Worm (Caenorhabditis elegans) whole organism, young adult: ENCODE measurements around the gene T25E4.1.

Source experiments
- B0261.1 ChIP-seq: sonication (generic microtip); optimal IDR thresholded peaks from 2 replicates; lab custom pipeline; 2016; ENCODE audit warnings: mild to moderate bottlenecking, missing genetic modification characterization, moderate library complexity, missing compliant biosample characterization
- B0336.3 ChIP-seq: fragments of 200-800 bp; sonication (Bioruptor generic); IDR thresholded peaks from 2 replicates; pipeline ENCODE4 v1.3.6; 2022; ENCODE audit warnings: missing genetic modification characterization, missing compliant biosample characterization
- D2030.7 ChIP-seq: fragments of 200-800 bp; sonication (Bioruptor generic); IDR thresholded peaks from 2 replicates; pipeline ENCODE4 v1.3.6; 2022; ENCODE audit warnings: missing genetic modification reagents, missing genetic modification characterization, missing compliant biosample characterization
- F10E7.11 ChIP-seq: sonication (generic microtip); optimal IDR thresholded peaks from 2 replicates; lab custom pipeline; 2017; ENCODE audit warnings: mild to moderate bottlenecking, missing genetic modification characterization, moderate library complexity, missing compliant biosample characterization
- F23B12.7 ChIP-seq: sonication (generic microtip); optimal IDR thresholded peaks from 2 replicates; lab custom pipeline; 2017; ENCODE audit warnings: missing genetic modification characterization, mild to moderate bottlenecking, missing compliant biosample characterization, antibody characterized with exemption, moderate library complexity; ENCODE audit not compliant: insufficient read depth
- F33H1.4 ChIP-seq: fragments of 200-800 bp; sonication (Bioruptor generic); IDR thresholded peaks from 2 replicates; pipeline ENCODE4 v1.3.6; 2022; ENCODE audit warnings: missing genetic modification reagents, missing genetic modification characterization, missing compliant biosample characterization
- T26A5.8 ChIP-seq: sonication (generic microtip); optimal IDR thresholded peaks from 2 replicates; lab custom pipeline; 2016; ENCODE audit warnings: missing genetic modification characterization, missing compliant biosample characterization
- Y53G8AR.9 ChIP-seq: fragments of 200-800 bp; sonication (Bioruptor generic); conservative IDR thresholded peaks from 2 replicates; pipeline ENCODE4 v1.3.6; 2022; ENCODE audit warnings: missing genetic modification reagents, missing genetic modification characterization, missing compliant biosample characterization
- Y56A3A.18 ChIP-seq: fragments of 200-800 bp; sonication (Bioruptor generic); IDR thresholded peaks from 2 replicates; pipeline ENCODE4 v1.3.6; 2022; ENCODE audit warnings: missing genetic modification reagents, missing genetic modification characterization, missing compliant biosample characterization
- Y79H2A.3 ChIP-seq: fragments of 200-800 bp; sonication (Bioruptor generic); conservative IDR thresholded peaks from 2 replicates; pipeline ENCODE4 v1.3.6; 2022; ENCODE audit warnings: missing genetic modification reagents, missing genetic modification characterization, missing compliant biosample characterization
- Y95B8A.8 ChIP-seq: fragments of 200-800 bp; sonication (Bioruptor generic); IDR thresholded peaks from 2 replicates; pipeline ENCODE4 v1.3.6; 2022; ENCODE audit warnings: missing genetic modification reagents, missing genetic modification characterization, missing compliant biosample characterization
- ZK185.1 ChIP-seq: sonication (generic microtip); optimal IDR thresholded peaks from 2 replicates; lab custom pipeline; 2016; ENCODE audit warnings: mild to moderate bottlenecking, missing genetic modification characterization, missing compliant biosample characterization; ENCODE audit not compliant: poor library complexity, severe bottlenecking
- ama-1 ChIP-seq, 3 experiments: fragments of 150-350 bp in 1 of 3; sonication (generic microtip) in 2 of 3; optimal IDR thresholded peaks; 2 replicates each; lab custom pipeline; 2014 to 2018; ENCODE audit warnings: missing biosample characterization in 2 of 3, missing genetic modification characterization in 2 of 3, missing genetic modification reagents in 2 of 3
- aptf-2 ChIP-seq: fragments of 200-800 bp; sonication (Bioruptor generic); conservative IDR thresholded peaks from 2 replicates; pipeline ENCODE4 v1.3.6; 2022; ENCODE audit warnings: missing genetic modification reagents, missing genetic modification characterization, missing compliant biosample characterization
- aptf-3 ChIP-seq: fragments of 200-800 bp; sonication (Bioruptor generic); IDR thresholded peaks from 2 replicates; pipeline ENCODE4 v1.3.6; 2022; ENCODE audit warnings: missing genetic modification characterization, missing compliant biosample characterization
- athp-1 ChIP-seq: sonication (generic microtip); optimal IDR thresholded peaks from 2 replicates; lab custom pipeline; 2017; ENCODE audit warnings: mild to moderate bottlenecking, missing genetic modification characterization, missing compliant biosample characterization
- attf-5 ChIP-seq: fragments of 200-800 bp; sonication (Bioruptor generic); optimal IDR thresholded peaks from 2 replicates; lab custom pipeline; 2018; ENCODE audit warnings: mild to moderate bottlenecking, missing genetic modification characterization, missing compliant biosample characterization
- attf-6 ChIP-seq: fragments of 200-800 bp; sonication (Bioruptor generic); IDR thresholded peaks from 2 replicates; pipeline ENCODE4 v1.3.6; 2022; ENCODE audit warnings: missing genetic modification reagents, missing genetic modification characterization, missing compliant biosample characterization
- ceh-40 ChIP-seq: fragments of 200-800 bp; sonication (Bioruptor generic); IDR thresholded peaks from 2 replicates; pipeline ENCODE4 v1.3.6; 2022; ENCODE audit warnings: missing genetic modification characterization, missing compliant biosample characterization
- ceh-58 ChIP-seq: fragments of 200-800 bp; sonication (Bioruptor generic); IDR thresholded peaks from 2 replicates; pipeline ENCODE4 v1.3.6; 2022; ENCODE audit warnings: missing genetic modification characterization, missing compliant biosample characterization
- ceh-79 ChIP-seq: sonication (generic microtip); optimal IDR thresholded peaks from 2 replicates; lab custom pipeline; 2017; ENCODE audit warnings: mild to moderate bottlenecking, missing genetic modification characterization, missing compliant biosample characterization
- egl-18 ChIP-seq: fragments of 200-800 bp; sonication (Bioruptor generic); IDR thresholded peaks from 2 replicates; pipeline ENCODE4 v1.3.6; 2022; ENCODE audit warnings: missing genetic modification reagents, missing genetic modification characterization, missing compliant biosample characterization
- egl-44 ChIP-seq: fragments of 200-800 bp; sonication (Bioruptor generic); IDR thresholded peaks from 2 replicates; pipeline ENCODE4 v1.3.6; 2022; ENCODE audit warnings: missing genetic modification reagents, missing genetic modification characterization, missing compliant biosample characterization
- egrh-3 ChIP-seq: fragments of 200-800 bp; sonication (Bioruptor generic); IDR thresholded peaks from 2 replicates; pipeline ENCODE4 v1.3.6; 2022; ENCODE audit warnings: missing genetic modification reagents, missing genetic modification characterization, missing compliant biosample characterization
- ekl-4 ChIP-seq: fragments of 200-800 bp; sonication (Bioruptor generic); IDR thresholded peaks from 2 replicates; pipeline ENCODE4 v1.3.6; 2022; ENCODE audit warnings: missing genetic modification reagents, missing genetic modification characterization, missing compliant biosample characterization
- ets-4 ChIP-seq: fragments of 200-800 bp; sonication (Bioruptor generic); optimal IDR thresholded peaks from 2 replicates; lab custom pipeline; 2018; ENCODE audit warnings: mild to moderate bottlenecking, missing genetic modification characterization, missing compliant biosample characterization
- fkh-3 ChIP-seq: sonication (generic microtip); optimal IDR thresholded peaks from 2 replicates; lab custom pipeline; 2016; ENCODE audit warnings: mild to moderate bottlenecking, missing genetic modification characterization, missing compliant biosample characterization
- gei-17 ChIP-seq: fragments of 200-800 bp; sonication (Bioruptor generic); optimal IDR thresholded peaks from 2 replicates; lab custom pipeline; 2018; ENCODE audit warnings: mild to moderate bottlenecking, missing genetic modification characterization, missing compliant biosample characterization
- hmg-1.2 ChIP-seq: fragments of 200-800 bp; sonication (Bioruptor generic); IDR thresholded peaks from 2 replicates; pipeline ENCODE4 v1.3.6; 2022; ENCODE audit warnings: missing genetic modification reagents, missing genetic modification characterization, missing compliant biosample characterization
- hrde-1 ChIP-seq: sonication (generic microtip); optimal IDR thresholded peaks from 2 replicates; lab custom pipeline; 2016; ENCODE audit warnings: missing genetic modification characterization, mild to moderate bottlenecking, missing compliant biosample characterization, moderate library complexity, missing genotype, missing genetic modification reagents, borderline replicate concordance
- hsf-1 ChIP-seq: fragments of 200-800 bp; sonication (Bioruptor generic); IDR thresholded peaks from 2 replicates; pipeline ENCODE4 v1.3.6; 2022; ENCODE audit warnings: missing genetic modification reagents, missing genetic modification characterization, missing compliant biosample characterization
- let-526 ChIP-seq: fragments of 200-800 bp; sonication (Bioruptor generic); IDR thresholded peaks from 2 replicates; pipeline ENCODE4 v1.3.6; 2022; ENCODE audit warnings: missing genetic modification reagents, missing genetic modification characterization, missing compliant biosample characterization
- let-607 ChIP-seq, 2 experiments: fragments of 200-800 bp in 1 of 2; sonication (Bioruptor generic) in 1 of 2; sonication (generic microtip) in 1 of 2; optimal IDR thresholded peaks; 2 replicates each; lab custom pipeline; 2016 to 2018; ENCODE audit warnings: mild to moderate bottlenecking in 2 of 2, missing compliant biosample characterization in 2 of 2, missing genetic modification characterization in 2 of 2, moderate library complexity in 2 of 2, missing genotype in 1 of 2
- lin-26 ChIP-seq: fragments of 200-800 bp; sonication (Bioruptor generic); IDR thresholded peaks from 2 replicates; pipeline ENCODE4 v1.3.6; 2022; ENCODE audit warnings: missing genetic modification reagents, missing genetic modification characterization, missing compliant biosample characterization
- lin-40 ChIP-seq: sonication (generic microtip); optimal IDR thresholded peaks from 2 replicates; lab custom pipeline; 2016; ENCODE audit warnings: missing genetic modification characterization, mild to moderate bottlenecking, missing compliant biosample characterization, missing genotype, missing genetic modification reagents
- lin-54 ChIP-seq: fragments of 200-800 bp; sonication (Bioruptor generic); optimal IDR thresholded peaks from 2 replicates; lab custom pipeline; 2018; ENCODE audit warnings: mild to moderate bottlenecking, missing genetic modification characterization, missing compliant biosample characterization
- madf-10 ChIP-seq: sonication (generic microtip); optimal IDR thresholded peaks from 2 replicates; lab custom pipeline; 2016; ENCODE audit warnings: mild to moderate bottlenecking, missing genetic modification characterization, missing compliant biosample characterization
- madf-6 ChIP-seq: fragments of 200-800 bp; sonication (Bioruptor generic); IDR thresholded peaks from 2 replicates; pipeline ENCODE4 v1.3.6; 2022; ENCODE audit warnings: missing genetic modification reagents, missing genetic modification characterization, missing compliant biosample characterization
- mxl-1 ChIP-seq: sonication (generic microtip); optimal IDR thresholded peaks from 2 replicates; lab custom pipeline; 2016; ENCODE audit warnings: missing genetic modification characterization, missing compliant biosample characterization
- nhr-90 ChIP-seq: sonication (generic microtip); optimal IDR thresholded peaks from 2 replicates; lab custom pipeline; 2016; ENCODE audit warnings: missing genotype, mild to moderate bottlenecking, missing genetic modification characterization, missing compliant biosample characterization
- rcor-1 ChIP-seq: fragments of 200-800 bp; sonication (Bioruptor generic); IDR thresholded peaks from 2 replicates; pipeline ENCODE4 v1.3.6; 2022; ENCODE audit warnings: missing genetic modification reagents, missing genetic modification characterization, missing compliant biosample characterization
- rpc-1 ChIP-seq, 2 experiments: fragments of 150-350 bp in 1 of 2; sonication (generic microtip) in 1 of 2; optimal IDR thresholded peaks; 2 replicates each; lab custom pipeline; 2014 to 2018; ENCODE audit warnings: missing biosample characterization in 1 of 2, missing genetic modification characterization in 1 of 2, missing genetic modification reagents in 1 of 2, missing genotype in 1 of 2
- snpc-3.4 ChIP-seq: sonication (generic microtip); optimal IDR thresholded peaks from 2 replicates; lab custom pipeline; 2017; ENCODE audit warnings: missing genetic modification characterization, mild to moderate bottlenecking, missing compliant biosample characterization, antibody characterized with exemption, moderate library complexity, missing genotype, missing genetic modification reagents
- xnd-1 ChIP-seq: sonication (generic microtip); optimal IDR thresholded peaks from 2 replicates; lab custom pipeline; 2016; ENCODE audit warnings: missing genotype, missing genetic modification reagents, missing genetic modification characterization, missing compliant biosample characterization
- zfh-2 ChIP-seq: fragments of 200-800 bp; sonication (Bioruptor generic); conservative IDR thresholded peaks from 2 replicates; pipeline ENCODE4 v1.3.6; 2022; ENCODE audit warnings: missing genetic modification reagents, missing genetic modification characterization, missing compliant biosample characterization
- ztf-18 ChIP-seq: sonication (generic microtip); optimal IDR thresholded peaks from 2 replicates; lab custom pipeline; 2016; ENCODE audit warnings: missing genotype, mild to moderate bottlenecking, missing genetic modification characterization, missing compliant biosample characterization

Gene T25E4.1

DNA sequence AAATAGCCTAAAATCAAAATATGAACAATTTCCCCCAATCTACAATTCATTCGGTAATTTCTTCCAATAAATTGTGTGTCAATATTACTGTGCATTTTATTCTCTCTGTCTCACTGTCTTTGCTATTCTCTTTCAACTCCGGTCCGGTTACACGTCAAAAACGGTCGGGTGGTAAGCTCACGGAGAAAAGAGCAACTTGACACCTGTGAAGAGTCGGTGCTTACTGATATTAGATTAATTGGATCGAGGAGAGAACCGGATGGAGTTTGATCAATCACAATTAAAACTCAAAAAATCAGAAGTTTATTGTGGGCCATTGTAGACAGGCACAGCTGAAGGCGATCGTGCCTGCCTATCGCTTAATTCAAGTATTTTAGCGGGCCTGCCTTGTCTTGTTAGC lies 3.2 kb upstream of the T25E4.1 start (continued):
- peak; percentile 81; the same call in 1 of the 2 replicates for TF ChIP-seq Y53G8AR.9 (GFP tag; lab: Robert Waterston, UW)
- no peak for TF ChIP-seq hrde-1 (tag; lab: Kevin White, UChicago)
- TF ChIP-seq Y79H2A.3 (GFP tag; lab: Robert Waterston, UW): no peak
- TF ChIP-seq ekl-4: peak; percentile 73; the same call in 1 of the 2 replicates
- TF ChIP-seq rcor-1 (GFP tag; lab: Robert Waterston, UW): no peak
- no peak for TF ChIP-seq ceh-40 (GFP tag; lab: Robert Waterston, UW)
- no peak for TF ChIP-seq aptf-3
- TF ChIP-seq let-526 (GFP tag; lab: Robert Waterston, UW): no peak
- TF ChIP-seq hsf-1 (GFP tag; lab: Robert Waterston, UW): no peak
- TF ChIP-seq fkh-3: peak; percentile 41
- TF ChIP-seq lin-54 (GFP tag; lab: Kevin White, UChicago): peak; percentile 6
- TF ChIP-seq mxl-1 (tag; lab: Kevin White, UChicago): no peak
- TF ChIP-seq lin-40 (tag; lab: Kevin White, UChicago): no peak
- TF ChIP-seq madf-6 (GFP tag; lab: Robert Waterston, UW): peak; percentile 33
- no peak for TF ChIP-seq rpc-1 (optimal IDR thresholded peaks at IDR 0.05; lab: Kevin White, UChicago)
- no peak for TF ChIP-seq rpc-1 (tag; optimal IDR thresholded peaks at IDR 0.05; lab: Kevin White, UChicago)
- TF ChIP-seq egl-18 (GFP tag; lab: Robert Waterston, UW): no peak
- TF ChIP-seq D2030.7: no peak
- TF ChIP-seq Y56A3A.18 (GFP tag; lab: Robert Waterston, UW): peak; percentile 78; the same call in 1 of the 2 replicates
- no peak for TF ChIP-seq Y95B8A.8 (GFP tag; lab: Robert Waterston, UW)
- peak; percentile 19; the same call in 1 of the 2 replicates for TF ChIP-seq hmg-1.2 (GFP tag; lab: Robert Waterston, UW)
- no peak for TF ChIP-seq egl-44 (GFP tag; lab: Robert Waterston, UW)
- TF ChIP-seq F10E7.11 (tag; lab: Kevin White, UChicago): no peak
- TF ChIP-seq xnd-1 (tag; lab: Kevin White, UChicago): no peak
- TF ChIP-seq madf-10 (tag; lab: Kevin White, UChicago): no peak
- no peak for TF ChIP-seq nhr-90 (tag; lab: Kevin White, UChicago)
- no peak for TF ChIP-seq egrh-3 (GFP tag; lab: Robert Waterston, UW)
- no peak for TF ChIP-seq zfh-2
- no peak for TF ChIP-seq T26A5.8
- no peak for TF ChIP-seq athp-1 (tag; lab: Kevin White, UChicago)
- TF ChIP-seq, all 124 proteins: peak for 29

DNA sequence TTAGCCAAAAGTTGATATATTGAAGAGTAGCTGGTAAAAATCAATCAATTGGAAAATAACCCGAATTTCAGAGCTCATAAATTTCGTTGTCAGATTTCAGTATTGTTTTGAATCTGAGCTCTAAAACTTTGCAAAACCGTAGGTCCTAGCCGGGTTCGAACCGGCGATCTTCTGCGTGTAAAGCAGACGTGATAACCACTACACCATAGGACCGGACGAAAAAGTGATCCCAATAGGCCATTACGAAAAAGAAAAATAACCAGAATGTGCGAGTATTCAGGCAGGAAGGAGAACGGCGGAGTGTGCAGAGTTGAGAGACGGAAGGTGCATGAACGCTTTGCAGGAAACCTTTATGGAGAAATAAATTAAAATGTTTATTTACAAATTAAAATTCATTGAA lies 1.1 kb upstream of the T25E4.1 start:
- TF ChIP-seq ZK185.1 (tag; lab: Kevin White, UChicago): peak; percentile 51
- peak; percentile 80 for TF ChIP-seq rpc-1 (optimal IDR thresholded peaks at IDR 0.05; lab: Kevin White, UChicago)
- peak; percentile 88 for TF ChIP-seq rpc-1 (tag; optimal IDR thresholded peaks at IDR 0.05; lab: Kevin White, UChicago)
- TF ChIP-seq B0261.1 (tag; lab: Kevin White, UChicago): peak; percentile 90
- peak; percentile 27; the same call in 1 of the 2 replicates for TF ChIP-seq F33H1.4 (GFP tag; lab: Robert Waterston, UW)
- no peak for TF ChIP-seq ets-4 (GFP tag; lab: Kevin White, UChicago)
- 0 out of 2 replicates have a peak, but pooled peaks have one; percentile 55 for TF ChIP-seq Y56A3A.18 (GFP tag; lab: Robert Waterston, UW)
- peak; percentile 50 for TF ChIP-seq athp-1 (tag; lab: Kevin White, UChicago)
- peak; percentile 30 for TF ChIP-seq attf-5 (GFP tag; lab: Kevin White, UChicago)
- peak; percentile 70 for TF ChIP-seq attf-6 (GFP tag; lab: Robert Waterston, UW)
- 0 out of 2 replicates have a peak, but pooled peaks have one; percentile 28 for TF ChIP-seq B0336.3 (GFP tag; lab: Robert Waterston, UW)
- no peak for TF ChIP-seq Y79H2A.3 (GFP tag; lab: Robert Waterston, UW)
- peak; percentile 81 for TF ChIP-seq F23B12.7 (tag; lab: Kevin White, UChicago)
- no peak for TF ChIP-seq ama-1 (optimal IDR thresholded peaks at IDR 0.05; lab: Kevin White, UChicago)
- TF ChIP-seq ama-1 (GFP tag; optimal IDR thresholded peaks at IDR 0.05; lab: Kevin White, UChicago): peak; percentile 9 to 73
- no peak for TF ChIP-seq ceh-79
- peak; percentile 66 for TF ChIP-seq nhr-90 (tag; lab: Kevin White, UChicago)
- TF ChIP-seq ceh-58 (GFP tag; lab: Robert Waterston, UW): no peak
- peak; percentile 86 for TF ChIP-seq lin-26
- TF ChIP-seq let-607 (tag; optimal IDR thresholded peaks at IDR 0.05; lab: Kevin White, UChicago): peak; percentile 17 to 31
- no peak for TF ChIP-seq gei-17 (GFP tag; lab: Kevin White, UChicago)
- 0 out of 2 replicates have a peak, but pooled peaks have one; percentile 30 for TF ChIP-seq aptf-2 (GFP tag; lab: Robert Waterston, UW)
- TF ChIP-seq F10E7.11 (tag; lab: Kevin White, UChicago): no peak
- TF ChIP-seq snpc-3.4 (tag; lab: Kevin White, UChicago): peak; percentile 22
- peak; percentile 47 for TF ChIP-seq ztf-18 (tag; lab: Kevin White, UChicago)
- 0 out of 2 replicates have a peak, but pooled peaks have one; percentile 26 for TF ChIP-seq D2030.7
